Fruit fly (Drosophila melanogaster): ENCODE measurements around the gene Gapvd1.

DNA sequence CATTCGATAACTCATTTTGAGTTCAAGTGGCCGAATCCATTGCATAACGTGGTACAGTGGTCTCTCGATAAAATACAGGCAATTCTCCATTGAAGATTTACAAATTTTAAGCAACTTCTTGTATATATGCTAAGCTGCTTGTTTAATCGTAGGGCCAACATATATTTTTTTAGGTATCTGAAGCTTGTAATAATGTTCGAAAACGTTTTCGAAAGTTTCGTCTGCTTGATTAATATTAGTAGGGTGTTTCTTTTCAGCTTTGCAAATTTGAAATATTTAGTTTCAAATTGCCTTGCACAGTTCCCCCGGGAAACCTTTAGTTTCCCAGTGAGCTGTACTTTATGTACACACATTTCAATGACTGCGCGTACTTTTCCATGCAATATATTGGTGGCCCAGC, 54.6 kb downstream of the Gapvd1 start:
- TF ChIP-seq Clk (GFP tag; optimal IDR thresholded peaks at IDR 0.05) (no peak), bab1 (GFP tag; optimal IDR thresholded peaks at IDR 0.05) (no peak), Mnt (GFP tag; optimal IDR thresholded peaks at IDR 0.05) (no peak), CG7101 (tag; optimal IDR thresholded peaks at IDR 0.05) (peak; percentile 10), CG11617 (GFP tag; optimal IDR thresholded peaks at IDR 0.05) (no peak), pad (GFP tag; optimal IDR thresholded peaks at IDR 0.05) (no peak), CG1620 (GFP tag; optimal IDR thresholded peaks at IDR 0.05) (no peak), ovo (GFP tag; optimal IDR thresholded peaks at IDR 0.05) (no peak)

Data from whole organism, adult.